Worm (Caenorhabditis elegans): ENCODE results near the gene ZK616.5.

- TF ChIP-seq ama-1 (optimal IDR thresholded peaks at IDR 0.05) (no peak), B0310.2 (tag; optimal IDR thresholded peaks at IDR 0.05) (no peak), sea-1 (GFP tag; conservative IDR thresholded peaks at IDR 0.05) (no peak), hnd-1 (tag; optimal IDR thresholded peaks at IDR 0.05) (no peak), tbx-11 (GFP tag; IDR thresholded peaks at IDR 0.05) (no peak), flt-1 (GFP tag; IDR thresholded peaks at IDR 0.05) (no peak), hmbx-1 (tag; optimal IDR thresholded peaks at IDR 0.05) (no peak), aly-1 (tag; optimal IDR thresholded peaks at IDR 0.05) (no peak), ets-7 (tag; optimal IDR thresholded peaks at IDR 0.05) (no peak), F13C5.2 (tag; optimal IDR thresholded peaks at IDR 0.05) (no peak), scrt-1 (GFP tag; IDR thresholded peaks at IDR 0.05) (no peak), tbx-37 (GFP tag; conservative IDR thresholded peaks at IDR 0.05) (no peak), ceh-13 (GFP tag; optimal IDR thresholded peaks at IDR 0.05) (no peak)
Observed at ce11 chrIV:5409112-5409511, 17.4 kb downstream of the ZK616.5 start.

All from whole organism, early embryonic.